Worm (Caenorhabditis elegans) whole organism, early embryonic: ENCODE measurements around the gene F45D11.14.
"Not testable (repeated sequence)": the region's sequence is repeated elsewhere in the genome, so short reads cannot be mapped to it uniquely, and the experiment has no call there.

Experiments used
- B0310.2 ChIP-seq: sonication (generic microtip); optimal IDR thresholded peaks from 2 replicates; lab custom pipeline; 2016; ENCODE audit warnings: mild to moderate bottlenecking, missing genetic modification characterization, missing compliant biosample characterization
- F13C5.2 ChIP-seq: sonication (generic microtip); optimal IDR thresholded peaks from 2 replicates; lab custom pipeline; 2017; ENCODE audit warnings: mild to moderate bottlenecking, missing genetic modification characterization, inconsistent platforms, missing compliant biosample characterization
- aly-1 ChIP-seq: sonication (generic microtip); optimal IDR thresholded peaks from 2 replicates; lab custom pipeline; 2016; ENCODE audit warnings: missing genetic modification characterization, missing compliant biosample characterization
- ama-1 ChIP-seq: fragments of 150-350 bp; optimal IDR thresholded peaks from 2 replicates; lab custom pipeline; 2014
- ceh-13 ChIP-seq: fragments of 200-800 bp; sonication (Bioruptor generic); optimal IDR thresholded peaks from 2 replicates; lab custom pipeline; 2018; ENCODE audit warnings: mild to moderate bottlenecking, missing genetic modification characterization, missing compliant biosample characterization
- ceh-36 ChIP-seq: sonication (generic microtip); optimal IDR thresholded peaks from 2 replicates; lab custom pipeline; 2016; ENCODE audit warnings: missing genetic modification characterization, inconsistent platforms, missing compliant biosample characterization
- ets-7 ChIP-seq: sonication (generic microtip); optimal IDR thresholded peaks from 2 replicates; lab custom pipeline; 2016; ENCODE audit warnings: missing genotype, missing genetic modification characterization, missing compliant biosample characterization
- flt-1 ChIP-seq: fragments of 200-800 bp; sonication (Bioruptor generic); IDR thresholded peaks from 2 replicates; pipeline ENCODE4 v1.3.6; 2022; ENCODE audit warnings: missing genetic modification characterization, missing compliant biosample characterization
- hmbx-1 ChIP-seq: sonication (generic microtip); optimal IDR thresholded peaks from 2 replicates; lab custom pipeline; 2016; ENCODE audit warnings: mild to moderate bottlenecking, missing genetic modification characterization, missing compliant biosample characterization
- hmg-4 ChIP-seq: fragments of 200-800 bp; sonication (Bioruptor generic); optimal IDR thresholded peaks from 2 replicates; lab custom pipeline; 2018; ENCODE audit warnings: mild to moderate bottlenecking, missing genetic modification characterization, missing compliant biosample characterization
- hnd-1 ChIP-seq: sonication (generic microtip); optimal IDR thresholded peaks from 2 replicates; lab custom pipeline; 2016; ENCODE audit warnings: missing genetic modification characterization, missing compliant biosample characterization
- pes-1 ChIP-seq: fragments of 200-800 bp; sonication (Bioruptor generic); IDR thresholded peaks from 2 replicates; pipeline ENCODE4 v1.3.6; 2022; ENCODE audit warnings: missing genetic modification reagents, missing genetic modification characterization, missing compliant biosample characterization
- scrt-1 ChIP-seq: fragments of 200-800 bp; sonication (Bioruptor generic); IDR thresholded peaks from 2 replicates; pipeline ENCODE4 v1.3.6; 2022; ENCODE audit warnings: missing genetic modification characterization, missing compliant biosample characterization
- sea-1 ChIP-seq: fragments of 200-800 bp; sonication (Bioruptor generic); conservative IDR thresholded peaks from 2 replicates; pipeline ENCODE4 v1.3.6; 2022; ENCODE audit warnings: missing genetic modification characterization, missing compliant biosample characterization
- tbx-11 ChIP-seq: fragments of 200-800 bp; sonication (Bioruptor generic); IDR thresholded peaks from 2 replicates; pipeline ENCODE4 v1.3.6; 2022; ENCODE audit warnings: missing genetic modification characterization, missing compliant biosample characterization
- tbx-37 ChIP-seq: fragments of 200-800 bp; sonication (Bioruptor generic); conservative IDR thresholded peaks from 2 replicates; pipeline ENCODE4 v1.3.6; 2022; ENCODE audit warnings: missing genetic modification reagents, missing genetic modification characterization, missing compliant biosample characterization
- tra-4 ChIP-seq: sonication (generic microtip); optimal IDR thresholded peaks from 2 replicates; lab custom pipeline; 2017; ENCODE audit warnings: missing genetic modification characterization, missing compliant biosample characterization

Gene F45D11.14

DNA sequence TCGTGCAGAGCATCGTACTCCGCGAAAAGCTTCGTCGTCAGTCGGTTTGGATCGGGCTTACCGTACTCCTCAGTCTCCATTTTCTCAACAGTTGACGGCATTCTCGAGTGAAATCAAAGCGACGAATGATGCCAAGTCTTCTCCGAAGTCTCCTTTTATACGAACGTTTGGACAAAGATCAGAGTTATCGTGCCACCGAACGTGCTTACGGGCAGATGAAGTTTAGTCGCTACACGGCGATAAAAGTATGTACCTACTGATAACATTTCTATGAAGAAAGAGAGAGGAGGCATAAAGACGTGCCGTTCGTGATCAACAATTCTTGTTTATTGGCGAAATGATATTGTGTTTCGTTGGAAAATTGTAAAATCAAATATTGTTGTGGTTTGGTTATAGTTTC lies at the start of gene F45D11.14:
Gene F45D11.14 (minus strand): TSS at position 101 of the 400 bp plus-strand sequence.
- TF ChIP-seq aly-1 (tag; lab: Kevin White, UChicago); F13C5.2 (tag; lab: Kevin White, UChicago); hmg-4: not testable (repeated sequence)

DNA sequence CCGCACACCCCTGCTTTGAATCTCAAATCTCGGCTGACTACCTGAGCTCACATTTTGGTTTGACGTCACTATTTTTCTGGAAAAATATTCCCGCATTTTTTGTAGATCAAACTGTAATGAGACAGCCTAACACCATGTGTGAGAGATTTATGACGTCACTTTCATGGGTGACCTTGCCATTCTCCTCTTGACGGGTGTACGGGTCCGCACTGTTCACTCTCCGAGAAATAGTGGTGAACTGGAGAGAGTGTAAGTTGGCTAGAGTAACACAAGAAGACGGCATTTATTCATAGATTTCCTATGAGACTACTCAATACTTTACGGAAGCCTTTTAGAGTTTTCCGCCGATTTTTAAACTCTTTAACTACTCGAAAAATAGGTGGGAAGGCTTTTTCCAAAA lies 48.4 kb upstream of the F45D11.14 start, which contains the start of gene K02E7.7:
Gene K02E7.7 (plus strand): TSS at position 301 of the 400 bp plus-strand sequence.
- TF ChIP-seq hmg-4; sea-1 (GFP tag; lab: Robert Waterston, UW); ceh-36: not testable (repeated sequence)

ce11 chrII:1049849-1050248 lies 43.6 kb upstream of the F45D11.14 start, which contains the start of gene fbxb-40:
TSS of gene fbxb-40 (minus strand) at chrII:1049949.
- no peak for TF ChIP-seq aly-1 (tag; lab: Kevin White, UChicago)
- no peak for TF ChIP-seq tbx-37 (GFP tag; lab: Robert Waterston, UW)
- TF ChIP-seq ama-1 (lab: Kevin White, UChicago), result no peak
- TF ChIP-seq ceh-13 (GFP tag; lab: Kevin White, UChicago), result no peak
- TF ChIP-seq tbx-11 (GFP tag; lab: Robert Waterston, UW), result no peak
- no peak for TF ChIP-seq ets-7
- no peak for TF ChIP-seq hmg-4
- TF ChIP-seq flt-1 (GFP tag; lab: Robert Waterston, UW), result no peak
- TF ChIP-seq hnd-1, result no peak
- TF ChIP-seq F13C5.2 (tag; lab: Kevin White, UChicago), result no peak
- TF ChIP-seq sea-1 (GFP tag; lab: Robert Waterston, UW), result no peak
- no peak for TF ChIP-seq ceh-36
- TF ChIP-seq hmbx-1 (tag; lab: Kevin White, UChicago), result no peak
- TF ChIP-seq scrt-1 (GFP tag; lab: Robert Waterston, UW), result no peak
- TF ChIP-seq B0310.2 (tag; lab: Kevin White, UChicago), result no peak
- no peak for TF ChIP-seq tra-4

DNA sequence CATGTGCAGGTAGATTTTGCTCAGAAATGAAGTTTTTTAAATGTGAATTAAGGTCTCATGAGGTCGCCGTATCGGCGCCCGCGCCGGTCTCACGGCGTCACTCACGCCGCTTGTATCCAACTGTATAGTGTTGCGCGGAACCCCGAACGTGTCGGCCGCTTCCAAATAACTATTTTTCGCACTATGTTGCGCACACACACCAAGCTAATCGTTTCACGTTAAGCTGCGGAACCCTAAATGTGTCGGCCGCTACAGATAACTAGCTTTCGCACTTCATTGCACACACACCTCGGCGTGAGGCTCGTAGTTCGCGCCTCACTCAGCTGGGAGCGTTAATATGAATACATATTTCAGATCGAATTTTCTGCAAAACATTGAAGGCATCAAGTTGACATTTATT lies 40.7 kb upstream of the F45D11.14 start:
- TF ChIP-seq F13C5.2 (tag; lab: Kevin White, UChicago) (no peak), pes-1 (peak; percentile 19; the same call in 1 of the 2 replicates)

ce11 chrII:1045692-1046091 lies 39.4 kb upstream of the F45D11.14 start, which contains the start of gene str-148:
TSS of gene str-148 (plus strand) at chrII:1045992.
- no peak for TF ChIP-seq scrt-1 (GFP tag; lab: Robert Waterston, UW)
- TF ChIP-seq hmbx-1 (tag; lab: Kevin White, UChicago), result no peak
- no peak for TF ChIP-seq F13C5.2 (tag; lab: Kevin White, UChicago)
- no peak for TF ChIP-seq ama-1 (lab: Kevin White, UChicago)
- no peak for TF ChIP-seq tra-4
- TF ChIP-seq hnd-1, result no peak
- no peak for TF ChIP-seq tbx-11 (GFP tag; lab: Robert Waterston, UW)
- no peak for TF ChIP-seq ets-7
- no peak for TF ChIP-seq pes-1

ce11 chrII:1043932-1044331 lies 37.7 kb upstream of the F45D11.14 start, which contains the start of gene fbxb-45:
TSS of gene fbxb-45 (minus strand) at chrII:1044032.
- TF ChIP-seq hmbx-1, aly-1, B0310.2 (tag; lab: Kevin White, UChicago): not testable (repeated sequence)

DNA sequence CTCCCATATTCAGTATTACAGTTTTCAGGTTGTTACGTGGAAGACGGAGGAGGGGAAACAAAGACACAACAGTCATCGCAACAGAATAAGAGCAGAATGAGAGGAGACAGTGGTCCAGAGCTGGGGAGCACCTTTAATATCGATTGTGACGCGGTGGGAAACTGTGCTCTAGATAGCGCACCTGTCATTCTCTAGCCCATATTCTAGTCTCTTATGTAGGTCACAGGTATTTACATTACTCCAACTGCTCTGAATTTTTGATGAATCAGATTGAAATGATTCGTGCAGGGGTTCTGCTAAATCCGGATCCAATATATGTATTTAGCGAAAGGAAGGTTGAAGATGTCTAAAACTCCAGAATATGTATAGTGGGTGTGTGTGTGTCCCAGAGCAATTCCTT lies 36.0 kb upstream of the F45D11.14 start, which contains the start of gene fbxb-41:
Gene fbxb-41 (minus strand): TSS at position 101 of the 400 bp plus-strand sequence.
- TF ChIP-seq tra-4 (no peak), hmg-4 (no peak), F13C5.2 (tag; lab: Kevin White, UChicago) (no peak), aly-1 (tag; lab: Kevin White, UChicago) (no peak), hnd-1 (no peak), scrt-1 (GFP tag; lab: Robert Waterston, UW) (no peak), sea-1 (GFP tag; lab: Robert Waterston, UW) (no peak), flt-1 (GFP tag; lab: Robert Waterston, UW) (no peak), ama-1 (lab: Kevin White, UChicago) (no peak), B0310.2 (tag; lab: Kevin White, UChicago) (no peak), ceh-13 (GFP tag; lab: Kevin White, UChicago) (no peak), ets-7 (no peak), pes-1 (no peak), tbx-37 (GFP tag; lab: Robert Waterston, UW) (no peak), ceh-36 (no peak), hmbx-1 (tag; lab: Kevin White, UChicago) (no peak), tbx-11 (GFP tag; lab: Robert Waterston, UW) (no peak)

DNA sequence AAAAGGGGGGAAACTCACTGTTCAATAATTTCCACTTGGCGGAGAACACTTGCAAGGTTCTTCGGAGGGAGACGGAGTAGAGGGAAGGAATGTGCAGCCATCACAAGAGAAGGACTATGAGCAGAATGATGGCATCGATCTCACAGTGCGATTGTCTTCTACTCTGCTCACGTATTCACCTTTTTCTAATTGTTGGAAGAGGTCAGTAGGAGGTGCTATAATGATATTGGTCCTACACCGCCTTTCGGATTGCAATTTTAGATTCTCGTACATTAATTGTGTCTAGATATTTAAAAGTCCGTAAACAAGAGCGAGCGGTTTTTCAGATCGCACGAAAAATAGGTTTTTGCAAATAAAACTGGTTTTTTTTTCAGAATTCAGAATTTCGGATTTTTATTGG lies 34.2 kb upstream of the F45D11.14 start, which contains the start of gene fbxb-39:
Gene fbxb-39 (minus strand): TSS at position 101 of the 400 bp plus-strand sequence.
- TF ChIP-seq tbx-11 (GFP tag; lab: Robert Waterston, UW) (no peak), F13C5.2 (tag; lab: Kevin White, UChicago) (no peak), hnd-1 (no peak), aly-1 (tag; lab: Kevin White, UChicago) (no peak), ama-1 (lab: Kevin White, UChicago) (no peak), ceh-13 (GFP tag; lab: Kevin White, UChicago) (no peak), hmbx-1 (tag; lab: Kevin White, UChicago) (no peak), sea-1 (GFP tag; lab: Robert Waterston, UW) (no peak), pes-1 (no peak), ets-7 (no peak), tra-4 (no peak), scrt-1 (GFP tag; lab: Robert Waterston, UW) (no peak), ceh-36 (no peak), hmg-4 (no peak), B0310.2 (tag; lab: Kevin White, UChicago) (no peak), flt-1 (GFP tag; lab: Robert Waterston, UW) (no peak), tbx-37 (GFP tag; lab: Robert Waterston, UW) (no peak)
